Worm (Caenorhabditis elegans): ENCODE measurements around the gene F54H12.7.

F54H12.7 gene

DNA sequence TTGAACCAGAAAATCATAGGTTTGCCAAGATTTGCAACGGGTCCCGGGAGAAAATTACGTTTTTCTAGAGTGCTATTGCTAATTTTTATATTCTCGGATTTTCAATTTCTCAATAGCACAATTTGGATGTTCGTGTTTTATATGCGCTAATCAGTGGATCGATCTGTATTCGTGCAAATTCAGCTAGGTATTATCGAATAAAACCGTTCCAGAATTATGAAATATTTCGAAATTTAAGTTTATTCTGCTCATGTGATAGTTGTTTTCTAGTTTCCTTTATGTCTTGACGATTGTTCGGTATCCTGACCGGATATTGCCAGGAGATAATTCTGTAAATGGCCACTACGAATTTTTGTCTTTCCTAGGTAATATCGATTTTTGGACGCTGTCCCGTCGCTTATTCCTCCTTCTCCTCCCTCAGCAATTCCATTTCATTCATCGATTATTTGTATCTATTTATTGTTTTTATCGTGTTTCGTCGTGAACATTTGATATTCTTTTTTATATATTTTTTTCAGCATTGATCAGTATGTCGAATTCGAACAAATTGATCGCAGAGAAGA, 41.2 kb downstream of the F54H12.7 start, which contains the start of gene cit-1.2:
TSS of gene cit-1.2 (plus strand) at position 513 of the 563 bp plus-strand sequence.
- TF ChIP-seq ces-1 (GFP tag; optimal IDR thresholded peaks at IDR 0.05) (no peak), blmp-1 (tag; optimal IDR thresholded peaks at IDR 0.05) (no peak), unc-120 (tag; optimal IDR thresholded peaks at IDR 0.05; ENCODE audit: poor library complexity, severe bottlenecking) (no peak), cnd-1 (tag; optimal IDR thresholded peaks at IDR 0.05) (no peak), nhr-28 (tag; optimal IDR thresholded peaks at IDR 0.05) (no peak), ceh-39 (tag; optimal IDR thresholded peaks at IDR 0.05) (no peak), ceh-43 (GFP tag; optimal IDR thresholded peaks at IDR 0.05) (no peak), zip-8 (tag; optimal IDR thresholded peaks at IDR 0.05) (no peak), hlh-1 (tag; optimal IDR thresholded peaks at IDR 0.05) (no peak), snpc-4 (tag; optimal IDR thresholded peaks at IDR 0.05) (no peak), ztf-11 (tag; optimal IDR thresholded peaks at IDR 0.05) (no peak)

DNA sequence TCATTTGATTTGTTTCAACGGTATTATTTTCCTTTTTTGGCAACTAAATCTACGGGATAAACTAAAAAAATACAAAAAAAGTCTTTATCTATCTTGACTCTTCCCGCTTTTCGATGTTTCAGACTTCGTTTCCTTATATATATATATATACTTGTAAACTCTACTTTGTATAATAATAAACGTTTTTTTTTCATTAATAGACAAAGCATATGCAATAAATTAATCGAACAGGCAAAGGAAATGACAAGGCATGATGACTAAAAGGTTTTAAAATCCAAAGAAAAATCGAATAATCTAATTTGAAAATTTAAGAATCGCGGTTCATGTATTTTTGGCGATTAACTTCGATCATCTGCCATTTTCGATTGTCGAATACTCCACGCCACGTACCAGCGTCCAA, 44.4 kb downstream of the F54H12.7 start:
- TF ChIP-seq ham-2 (GFP tag; optimal IDR thresholded peaks at IDR 0.05) (no peak), elt-3 (tag; optimal IDR thresholded peaks at IDR 0.05) (no peak), ztf-11 (tag; optimal IDR thresholded peaks at IDR 0.05) (no peak), nhr-28 (tag; optimal IDR thresholded peaks at IDR 0.05) (no peak)

DNA sequence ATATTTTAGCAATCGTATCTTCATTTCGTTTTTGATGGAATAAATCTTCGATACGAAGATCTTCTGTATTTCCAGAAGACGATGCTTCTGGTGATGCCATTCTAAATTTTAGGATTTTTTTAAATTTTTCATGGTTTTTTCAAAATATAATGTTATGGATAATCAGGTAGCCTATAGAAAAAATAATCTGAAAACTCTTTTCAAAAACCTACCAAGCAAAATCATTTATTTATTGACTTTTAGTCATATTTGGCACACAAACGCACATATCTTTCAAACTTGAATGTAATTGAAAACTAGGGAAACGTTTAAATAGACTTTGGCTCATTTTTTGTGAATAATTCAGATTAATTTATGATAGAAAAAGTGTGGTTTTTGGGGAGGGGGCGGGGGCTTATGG, 47.3 kb downstream of the F54H12.7 start, which contains the start of gene F44B9.5:
TSS of gene F44B9.5 (minus strand) at position 101 of the 400 bp plus-strand sequence.
- TF ChIP-seq pha-4 (tag; optimal IDR thresholded peaks at IDR 0.05) (no peak), tbx-8 (GFP tag; optimal IDR thresholded peaks at IDR 0.05) (no peak), ceh-43 (GFP tag; optimal IDR thresholded peaks at IDR 0.05) (no peak), M03D4.4 (tag; optimal IDR thresholded peaks at IDR 0.05) (no peak), unc-39 (tag; optimal IDR thresholded peaks at IDR 0.05) (no peak), blmp-1 (tag; optimal IDR thresholded peaks at IDR 0.05) (no peak), ceh-39 (tag; optimal IDR thresholded peaks at IDR 0.05) (no peak), sem-2 (GFP tag; optimal IDR thresholded peaks at IDR 0.05) (no peak), unc-62 (GFP tag; optimal IDR thresholded peaks at IDR 0.05) (no peak), mep-1 (tag; optimal IDR thresholded peaks at IDR 0.05) (no peak), flh-1 (GFP tag; optimal IDR thresholded peaks at IDR 0.05) (no peak), ztf-11 (tag; optimal IDR thresholded peaks at IDR 0.05) (no peak), zip-8 (tag; optimal IDR thresholded peaks at IDR 0.05) (no peak), nhr-12 (tag; optimal IDR thresholded peaks at IDR 0.05) (no peak), lin-13 (tag; optimal IDR thresholded peaks at IDR 0.05) (no peak), nhr-76 (tag; optimal IDR thresholded peaks at IDR 0.05) (no peak)

DNA sequence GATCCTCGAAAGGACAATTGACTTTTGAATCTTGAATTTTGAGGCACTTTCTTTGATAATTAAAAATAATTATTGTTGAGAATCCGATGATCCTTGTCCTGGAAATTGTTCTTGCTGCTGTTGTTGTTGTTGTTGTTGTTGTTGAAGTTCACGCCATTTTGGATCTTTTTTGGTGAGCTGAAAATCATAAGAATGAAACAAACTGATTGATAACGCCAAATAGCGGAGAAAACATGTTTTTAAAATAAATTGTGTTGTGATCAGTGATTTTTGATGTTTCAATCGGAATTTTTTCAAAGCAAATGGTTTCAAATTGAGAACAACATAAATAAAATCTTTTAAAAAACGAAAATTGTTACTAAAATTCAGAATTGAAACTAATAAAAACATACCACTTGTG, 47.9 kb downstream of the F54H12.7 start:
- TF ChIP-seq ztf-11 (tag; optimal IDR thresholded peaks at IDR 0.05) (no peak), mep-1 (tag; optimal IDR thresholded peaks at IDR 0.05) (no peak), snpc-4 (tag; optimal IDR thresholded peaks at IDR 0.05) (no peak), flh-1 (GFP tag; optimal IDR thresholded peaks at IDR 0.05) (no peak), mls-2 (tag; optimal IDR thresholded peaks at IDR 0.05) (no peak), tbx-8 (GFP tag; optimal IDR thresholded peaks at IDR 0.05) (no peak), nhr-76 (tag; optimal IDR thresholded peaks at IDR 0.05) (no peak), ces-1 (GFP tag; optimal IDR thresholded peaks at IDR 0.05) (no peak), lin-13 (tag; optimal IDR thresholded peaks at IDR 0.05) (no peak), ceh-83 (GFP tag; optimal IDR thresholded peaks at IDR 0.05) (no peak), ceh-39 (tag; optimal IDR thresholded peaks at IDR 0.05) (no peak), hlh-1 (tag; optimal IDR thresholded peaks at IDR 0.05) (no peak), cnd-1 (tag; optimal IDR thresholded peaks at IDR 0.05) (no peak), unc-62 (GFP tag; optimal IDR thresholded peaks at IDR 0.05) (no peak), ham-2 (GFP tag; optimal IDR thresholded peaks at IDR 0.05) (no peak), sem-2 (GFP tag; optimal IDR thresholded peaks at IDR 0.05) (no peak), ceh-43 (GFP tag; optimal IDR thresholded peaks at IDR 0.05) (no peak), bed-3 (GFP tag; optimal IDR thresholded peaks at IDR 0.05) (no peak), elt-3 (tag; optimal IDR thresholded peaks at IDR 0.05) (no peak)

Measured in whole organism, mixed stage, embryonic.